Worm (Caenorhabditis elegans) whole organism, L3 larva: ENCODE data around the gene dct-1.

Experiments
- ZK546.5 ChIP-seq: sonication (generic microtip); optimal IDR thresholded peaks from 2 replicates; lab custom pipeline; 2017; ENCODE audit warnings: missing biosample characterization, missing genetic modification characterization
- aly-2 ChIP-seq: fragments of 150-350 bp; optimal IDR thresholded peaks from 2 replicates; lab custom pipeline; 2014; ENCODE audit warnings: missing biosample characterization, missing genetic modification characterization
- ceh-16 ChIP-seq: sonication (generic microtip); optimal IDR thresholded peaks from 2 replicates; lab custom pipeline; 2017; ENCODE audit warnings: missing biosample characterization, missing genetic modification characterization
- ceh-28 ChIP-seq: fragments of 150-350 bp; optimal IDR thresholded peaks from 2 replicates; lab custom pipeline; 2014; ENCODE audit warnings: missing biosample characterization, missing genetic modification reagents, missing genetic modification characterization
- ceh-82 ChIP-seq: fragments of 150-350 bp; optimal IDR thresholded peaks from 2 replicates; lab custom pipeline; 2014; ENCODE audit warnings: missing biosample characterization, missing genetic modification characterization
- daf-12 ChIP-seq: fragments of 150-350 bp; optimal IDR thresholded peaks from 2 replicates; lab custom pipeline; 2014; ENCODE audit warnings: missing biosample characterization, missing genetic modification reagents, missing genetic modification characterization
- elt-2 ChIP-seq: sonication (generic microtip); optimal IDR thresholded peaks from 2 replicates; lab custom pipeline; 2016; ENCODE audit warnings: missing genetic modification reagents, mild to moderate bottlenecking, missing genetic modification characterization, missing compliant biosample characterization
- eor-1 ChIP-seq, 2 experiments: fragments of 150-350 bp; optimal IDR thresholded peaks; 2 replicates each; lab custom pipeline; 2014 to 2018; ENCODE audit warnings: missing biosample characterization in 2 of 2, missing genetic modification characterization in 2 of 2
- fkh-10 ChIP-seq: sonication (generic microtip); optimal IDR thresholded peaks from 2 replicates; lab custom pipeline; 2017; ENCODE audit warnings: missing biosample characterization, missing genetic modification reagents, missing genetic modification characterization
- jun-1 ChIP-seq: fragments of 150-350 bp; optimal IDR thresholded peaks from 2 replicates; lab custom pipeline; 2014; ENCODE audit warnings: missing biosample characterization, missing genetic modification reagents, missing genetic modification characterization
- lin-39 ChIP-seq: fragments of 150-350 bp; optimal IDR thresholded peaks from 2 replicates; lab custom pipeline; 2018; ENCODE audit warnings: missing biosample characterization, missing genetic modification reagents, missing genetic modification characterization
- lsy-12 ChIP-seq: sonication (generic microtip); optimal IDR thresholded peaks from 2 replicates; lab custom pipeline; 2016; ENCODE audit warnings: mild to moderate bottlenecking, missing genetic modification characterization, missing compliant biosample characterization
- mdl-1 ChIP-seq: fragments of 150-350 bp; optimal IDR thresholded peaks from 2 replicates; lab custom pipeline; 2014; ENCODE audit warnings: missing biosample characterization, missing genetic modification characterization
- mml-1 ChIP-seq: fragments of 150-350 bp; sonication (generic microtip); optimal IDR thresholded peaks from 3 replicates; lab custom pipeline; 2014; ENCODE audit warnings: missing biosample characterization, missing genetic modification characterization
- nfya-1 ChIP-seq: sonication (generic microtip); optimal IDR thresholded peaks from 2 replicates; lab custom pipeline; 2017; ENCODE audit warnings: missing genetic modification characterization, mild to moderate bottlenecking, missing compliant biosample characterization, antibody characterized with exemption, moderate library complexity; ENCODE audit not compliant: insufficient read depth
- nhr-11 ChIP-seq: fragments of 150-350 bp; optimal IDR thresholded peaks from 2 replicates; lab custom pipeline; 2014; ENCODE audit warnings: missing biosample characterization, missing genetic modification characterization
- nhr-12 ChIP-seq: fragments of 150-350 bp; optimal IDR thresholded peaks from 2 replicates; lab custom pipeline; 2014; ENCODE audit warnings: missing biosample characterization, missing genetic modification characterization
- nhr-23 ChIP-seq: fragments of 150-350 bp; optimal IDR thresholded peaks from 2 replicates; lab custom pipeline; 2014; ENCODE audit warnings: missing biosample characterization, missing genetic modification reagents, missing genetic modification characterization
- nhr-237 ChIP-seq: fragments of 150-350 bp; optimal IDR thresholded peaks from 2 replicates; lab custom pipeline; 2014; ENCODE audit warnings: missing biosample characterization, missing genetic modification characterization
- nhr-25 ChIP-seq: sonication (generic microtip); optimal IDR thresholded peaks from 2 replicates; lab custom pipeline; 2017; ENCODE audit warnings: missing biosample characterization, missing genetic modification characterization
- nhr-28 ChIP-seq: fragments of 150-350 bp; optimal IDR thresholded peaks from 2 replicates; lab custom pipeline; 2014; ENCODE audit warnings: missing biosample characterization, missing genetic modification characterization
- nhr-43 ChIP-seq: sonication (generic microtip); optimal IDR thresholded peaks from 2 replicates; lab custom pipeline; 2016; ENCODE audit warnings: mild to moderate bottlenecking, missing genetic modification characterization, missing compliant biosample characterization; ENCODE audit not compliant: poor library complexity, severe bottlenecking
- nhr-67 ChIP-seq: fragments of 150-350 bp; optimal IDR thresholded peaks from 2 replicates; lab custom pipeline; 2014; ENCODE audit warnings: missing biosample characterization, missing genetic modification characterization
- nhr-77 ChIP-seq: fragments of 150-350 bp; optimal IDR thresholded peaks from 2 replicates; lab custom pipeline; 2014; ENCODE audit warnings: missing biosample characterization, missing genetic modification characterization
- pha-4 ChIP-seq: fragments of 150-350 bp; optimal IDR thresholded peaks from 2 replicates; lab custom pipeline; 2014; ENCODE audit warnings: missing biosample characterization, missing genetic modification reagents, missing genetic modification characterization
- pqm-1 ChIP-seq: fragments of 150-350 bp; optimal IDR thresholded peaks from 2 replicates; lab custom pipeline; 2017; ENCODE audit warnings: missing biosample characterization, missing genetic modification characterization, inconsistent platforms
- sea-2 ChIP-seq: fragments of 150-350 bp; sonication (generic microtip); optimal IDR thresholded peaks from 4 replicates; lab custom pipeline; 2014; ENCODE audit warnings: missing biosample characterization, missing genetic modification reagents, missing genetic modification characterization
- skn-1 ChIP-seq: fragments of 150-350 bp; optimal IDR thresholded peaks from 2 replicates; lab custom pipeline; 2014; ENCODE audit warnings: missing biosample characterization, missing genetic modification characterization
- snpc-4 ChIP-seq: fragments of 150-350 bp; optimal IDR thresholded peaks from 2 replicates; lab custom pipeline; 2014; ENCODE audit warnings: missing biosample characterization, missing genetic modification characterization
- tbx-2 ChIP-seq: sonication (generic microtip); optimal IDR thresholded peaks from 2 replicates; lab custom pipeline; 2016; ENCODE audit warnings: mild to moderate bottlenecking, missing genetic modification characterization, missing compliant biosample characterization
- unc-39 ChIP-seq: sonication (generic microtip); optimal IDR thresholded peaks from 4 replicates; lab custom pipeline; 2017; ENCODE audit warnings: missing biosample characterization, missing genetic modification characterization
- unc-62 ChIP-seq: fragments of 150-350 bp; sonication (generic microtip); optimal IDR thresholded peaks from 4 replicates; lab custom pipeline; 2014; ENCODE audit warnings: missing biosample characterization, missing genetic modification reagents, missing genetic modification characterization
- zag-1 ChIP-seq: fragments of 150-350 bp; optimal IDR thresholded peaks from 2 replicates; lab custom pipeline; 2014; ENCODE audit warnings: missing biosample characterization, missing genetic modification characterization
- ztf-11 ChIP-seq: fragments of 150-350 bp; optimal IDR thresholded peaks from 2 replicates; lab custom pipeline; 2014; ENCODE audit warnings: missing biosample characterization, missing genetic modification characterization
- ztf-4 ChIP-seq: fragments of 150-350 bp; optimal IDR thresholded peaks from 2 replicates; lab custom pipeline; 2014; ENCODE audit warnings: missing biosample characterization, missing genetic modification characterization

Gene dct-1

ce11 chrX:7994486-7994885, 40.3 kb downstream of the dct-1 start:
- TF ChIP-seq pqm-1 (no peak), nhr-12 (tag; lab: Kevin White, UChicago) (no peak), ceh-82 (tag; lab: Kevin White, UChicago) (no peak), pha-4 (peak; percentile 43), ztf-4 (tag; lab: Kevin White, UChicago) (no peak)
- TF ChIP-seq, all 47 proteins: peak for 1

ce11 chrX:7997968-7998367, 43.8 kb downstream of the dct-1 start, which contains the start of gene sdpn-1:
Gene sdpn-1, minus strand, starts transcription at chrX:7998229.
- TF ChIP-seq ceh-16 (tag; lab: Kevin White, UChicago) (no peak), nhr-43 (tag; lab: Kevin White, UChicago) (no peak), ceh-82 (tag; lab: Kevin White, UChicago) (no peak), lsy-12 (tag; lab: Kevin White, UChicago) (no peak), mdl-1 (tag; lab: Kevin White, UChicago) (no peak), tbx-2 (tag; lab: Kevin White, UChicago) (no peak), elt-2 (tag; lab: Kevin White, UChicago) (peak; percentile 44), ztf-11 (tag; lab: Kevin White, UChicago) (no peak), sea-2 (GFP tag; lab: Kevin White, UChicago) (no peak), nhr-25 (no peak), nhr-28 (tag; lab: Kevin White, UChicago) (no peak), nhr-11 (tag; lab: Kevin White, UChicago) (no peak), pqm-1 (peak; percentile 33), nhr-23 (tag; lab: Kevin White, UChicago) (no peak), snpc-4 (tag; lab: Kevin White, UChicago) (no peak), unc-39 (tag; lab: Kevin White, UChicago) (no peak), aly-2 (no peak), jun-1 (tag; lab: Kevin White, UChicago) (no peak), mml-1 (no peak), nhr-77 (tag; lab: Kevin White, UChicago) (no peak), pha-4 (peak; percentile 72), nhr-12 (tag; lab: Kevin White, UChicago) (no peak), ztf-4 (tag; lab: Kevin White, UChicago) (no peak), nfya-1 (no peak), fkh-10 (no peak)

- no peak for TF ChIP-seq nhr-43 (tag; lab: Kevin White, UChicago)
- no peak for TF ChIP-seq eor-1 (tag; optimal IDR thresholded peaks at IDR 0.05; lab: Kevin White, UChicago)
These were observed 44.8 kb downstream of the dct-1 start for ce11 chrX:7998942-7999341.

- no peak for TF ChIP-seq nhr-25
- peak; percentile 67 for TF ChIP-seq lin-39 (tag; lab: Kevin White, UChicago)
- no peak for TF ChIP-seq jun-1 (tag; lab: Kevin White, UChicago)
- TF ChIP-seq nhr-237, result no peak
- TF ChIP-seq nhr-11 (tag; lab: Kevin White, UChicago), result no peak
- no peak for TF ChIP-seq daf-12 (tag; lab: Kevin White, UChicago)
These were observed 49.5 kb downstream of the dct-1 start, which contains the start of the genes F45E1.1 and F45E1.2 for ce11 chrX:8003663-8004062. Gene F45E1.1, plus strand, starts transcription at chrX:8003682. Gene F45E1.2, plus strand, starts transcription at chrX:8003733.

ce11 chrX:8004845-8005244, 50.7 kb downstream of the dct-1 start:
- TF ChIP-seq ceh-28 (no peak), zag-1 (tag; lab: Kevin White, UChicago) (no peak), ZK546.5 (tag; lab: Kevin White, UChicago) (no peak), pha-4 (no peak), sea-2 (GFP tag; lab: Kevin White, UChicago) (no peak), nhr-12 (tag; lab: Kevin White, UChicago) (no peak), nhr-25 (no peak), lsy-12 (tag; lab: Kevin White, UChicago) (no peak), nhr-43 (tag; lab: Kevin White, UChicago) (no peak), jun-1 (tag; lab: Kevin White, UChicago) (no peak), unc-62 (no peak), nhr-67 (tag; lab: Kevin White, UChicago) (no peak), pqm-1 (no peak), skn-1 (no peak)
